Worm (Caenorhabditis elegans) whole organism, L1 larva: Measurements from ENCODE around the gene dagl-2.

Experiments used
- C04F5.9 ChIP-seq: sonication (generic microtip); optimal IDR thresholded peaks from 2 replicates; lab custom pipeline; 2016; ENCODE audit warnings: missing genetic modification characterization, missing compliant biosample characterization
- C16A3.4 ChIP-seq: fragments of 150-350 bp; optimal IDR thresholded peaks from 2 replicates; lab custom pipeline; 2014; ENCODE audit warnings: missing biosample characterization, missing genetic modification characterization
- aha-1 ChIP-seq: fragments of 150-350 bp; optimal IDR thresholded peaks from 2 replicates; lab custom pipeline; 2014; ENCODE audit warnings: missing biosample characterization, missing genetic modification characterization
- ama-1 ChIP-seq: fragments of 150-350 bp; optimal IDR thresholded peaks from 2 replicates; lab custom pipeline; 2014
- blmp-1 ChIP-seq: fragments of 150-350 bp; optimal IDR thresholded peaks from 2 replicates; lab custom pipeline; 2014; ENCODE audit warnings: missing biosample characterization, missing genetic modification characterization
- ceh-8 ChIP-seq: fragments of 200-800 bp; sonication (Bioruptor generic); optimal IDR thresholded peaks from 2 replicates; lab custom pipeline; 2018; ENCODE audit warnings: mild to moderate bottlenecking, missing genetic modification characterization, moderate library complexity, missing compliant biosample characterization
- ceh-82 ChIP-seq, 3 experiments: fragments of 150-350 bp in 1 of 3; sonication (generic microtip) in 2 of 3; optimal IDR thresholded peaks; 2 replicates each; lab custom pipeline; 2014 to 2017; ENCODE audit warnings: missing biosample characterization in 3 of 3, missing genetic modification characterization in 3 of 3
- ceh-88 ChIP-seq: fragments of 200-800 bp; sonication (Bioruptor generic); IDR thresholded peaks from 2 replicates; pipeline ENCODE4 v1.3.6; 2022; ENCODE audit warnings: missing genetic modification characterization, missing compliant biosample characterization
- ces-1 ChIP-seq: fragments of 150-350 bp; optimal IDR thresholded peaks from 2 replicates; lab custom pipeline; 2014; ENCODE audit warnings: missing biosample characterization, missing genetic modification reagents, missing genetic modification characterization
- dpl-1 ChIP-seq, 3 experiments: fragments of 150-350 bp in 2 of 3; sonication (generic microtip) in 1 of 3; optimal IDR thresholded peaks; 2 replicates each; lab custom pipeline; 2014 to 2017; ENCODE audit warnings: missing biosample characterization in 3 of 3, missing genetic modification characterization in 3 of 3, missing genetic modification reagents in 3 of 3
- efl-1 ChIP-seq, 4 experiments: fragments of 150-350 bp; optimal IDR thresholded peaks in 3 of 4; peaks in 1 of 4; 1 replicate in 1 of 4; 2 replicates in 3 of 4; lab custom pipeline; 2014; ENCODE audit warnings: missing biosample characterization in 2 of 4, missing genetic modification characterization in 2 of 4, missing genetic modification reagents in 2 of 4
- efl-3 ChIP-seq: fragments of 200-800 bp; sonication (Bioruptor generic); optimal IDR thresholded peaks from 2 replicates; lab custom pipeline; 2018; ENCODE audit warnings: mild to moderate bottlenecking, missing genetic modification characterization, missing compliant biosample characterization
- egl-13 ChIP-seq: sonication (generic microtip); optimal IDR thresholded peaks from 2 replicates; lab custom pipeline; 2016; ENCODE audit warnings: missing genotype, missing genetic modification reagents, missing genetic modification characterization, missing compliant biosample characterization
- egl-27 ChIP-seq, 2 experiments: fragments of 150-350 bp in 1 of 2; sonication (generic microtip); optimal IDR thresholded peaks; 3 replicates each; lab custom pipeline; 2017 to 2018; ENCODE audit warnings: missing biosample characterization in 2 of 2, missing genetic modification characterization in 2 of 2, missing genetic modification reagents in 2 of 2
- elt-2 ChIP-seq: sonication (generic microtip); optimal IDR thresholded peaks from 2 replicates; lab custom pipeline; 2016; ENCODE audit warnings: missing genetic modification characterization, mild to moderate bottlenecking, inconsistent platforms, missing compliant biosample characterization, missing genetic modification reagents
- elt-3 ChIP-seq, 6 experiments: fragments of 150-350 bp in 1 of 6; sonication (generic microtip); optimal IDR thresholded peaks; 2 replicates each; lab custom pipeline; 2017 to 2018; ENCODE audit warnings: missing biosample characterization in 6 of 6, missing genetic modification characterization in 6 of 6, inconsistent platforms in 1 of 6
- ets-5 ChIP-seq: fragments of 200-800 bp; sonication (Bioruptor generic); IDR thresholded peaks from 2 replicates; pipeline ENCODE4 v1.3.6; 2022; ENCODE audit warnings: missing genetic modification characterization, missing compliant biosample characterization
- fkh-10 ChIP-seq: sonication (generic microtip); optimal IDR thresholded peaks from 2 replicates; lab custom pipeline; 2017; ENCODE audit warnings: missing biosample characterization, missing genetic modification reagents, missing genetic modification characterization
- fkh-4 ChIP-seq: sonication (generic microtip); optimal IDR thresholded peaks from 2 replicates; lab custom pipeline; 2016; ENCODE audit warnings: missing compliant biosample characterization, missing genetic modification characterization, borderline replicate concordance
- fkh-8 ChIP-seq: sonication (generic microtip); optimal IDR thresholded peaks from 2 replicates; lab custom pipeline; 2016; ENCODE audit warnings: mild to moderate bottlenecking, missing genetic modification characterization, missing compliant biosample characterization
- hlh-17 ChIP-seq: fragments of 200-800 bp; sonication (Bioruptor generic); optimal IDR thresholded peaks from 2 replicates; lab custom pipeline; 2018; ENCODE audit warnings: missing genetic modification characterization, mild to moderate bottlenecking, missing compliant biosample characterization, moderate library complexity, borderline replicate concordance
- isw-1 ChIP-seq: fragments of 200-800 bp; sonication (Bioruptor generic); IDR thresholded peaks from 2 replicates; pipeline ENCODE4 v1.3.6; 2022; ENCODE audit warnings: missing genetic modification characterization, missing compliant biosample characterization
- lin-13 ChIP-seq: fragments of 150-350 bp; optimal IDR thresholded peaks from 2 replicates; lab custom pipeline; 2014; ENCODE audit warnings: missing biosample characterization, missing genetic modification reagents, missing genetic modification characterization
- lin-35 ChIP-seq, 2 experiments: fragments of 150-350 bp; optimal IDR thresholded peaks; 2 replicates each; lab custom pipeline; 2014; ENCODE audit warnings: missing biosample characterization in 2 of 2, missing genetic modification characterization in 2 of 2, missing genetic modification reagents in 2 of 2
- lin-39 ChIP-seq: fragments of 150-350 bp; optimal IDR thresholded peaks from 2 replicates; lab custom pipeline; 2014; ENCODE audit warnings: missing biosample characterization, missing genetic modification reagents, missing genetic modification characterization
- lsy-2 ChIP-seq, 2 experiments: fragments of 150-350 bp; optimal IDR thresholded peaks; 2 replicates each; lab custom pipeline; 2014; ENCODE audit warnings: missing biosample characterization in 2 of 2, missing genetic modification characterization in 2 of 2
- mef-2 ChIP-seq: fragments of 150-350 bp; optimal IDR thresholded peaks from 2 replicates; lab custom pipeline; 2014; ENCODE audit warnings: missing biosample characterization, missing genetic modification characterization
- nhr-11 ChIP-seq: fragments of 150-350 bp; optimal IDR thresholded peaks from 2 replicates; lab custom pipeline; 2014; ENCODE audit warnings: missing biosample characterization, missing genetic modification characterization
- nhr-12 ChIP-seq: sonication (generic microtip); optimal IDR thresholded peaks from 2 replicates; lab custom pipeline; 2017; ENCODE audit warnings: missing biosample characterization, missing genetic modification characterization
- nhr-20 ChIP-seq: sonication (generic microtip); optimal IDR thresholded peaks from 2 replicates; lab custom pipeline; 2016; ENCODE audit warnings: mild to moderate bottlenecking, missing genetic modification characterization, missing compliant biosample characterization
- nhr-28 ChIP-seq: fragments of 150-350 bp; optimal IDR thresholded peaks from 2 replicates; lab custom pipeline; 2014; ENCODE audit warnings: missing biosample characterization, missing genetic modification characterization
- nhr-71 ChIP-seq: sonication (generic microtip); optimal IDR thresholded peaks from 2 replicates; lab custom pipeline; 2016; ENCODE audit warnings: mild to moderate bottlenecking, missing genetic modification characterization, moderate library complexity, missing compliant biosample characterization
- nhr-84 ChIP-seq: sonication (generic microtip); optimal IDR thresholded peaks from 2 replicates; lab custom pipeline; 2017; ENCODE audit warnings: missing biosample characterization, missing genetic modification characterization
- nhr-85 ChIP-seq: sonication (generic microtip); peaks from one replicate; lab custom pipeline; 2016; ENCODE audit warnings: missing genetic modification characterization, inconsistent platforms, missing compliant biosample characterization
- nhr-90 ChIP-seq: sonication (generic microtip); optimal IDR thresholded peaks from 2 replicates; lab custom pipeline; 2016; ENCODE audit warnings: mild to moderate bottlenecking, missing genetic modification characterization, missing compliant biosample characterization; ENCODE audit not compliant: poor library complexity
- pag-3 ChIP-seq: sonication (generic microtip); optimal IDR thresholded peaks from 2 replicates; lab custom pipeline; 2017; ENCODE audit warnings: missing genetic modification characterization, mild to moderate bottlenecking, missing compliant biosample characterization, antibody characterized with exemption, borderline replicate concordance; ENCODE audit not compliant: insufficient read depth
- pax-3 ChIP-seq: fragments of 200-800 bp; sonication (Bioruptor generic); optimal IDR thresholded peaks from 2 replicates; lab custom pipeline; 2018; ENCODE audit warnings: mild to moderate bottlenecking, missing genetic modification characterization, moderate library complexity, missing compliant biosample characterization
- pqm-1 ChIP-seq: sonication (generic microtip); optimal IDR thresholded peaks from 3 replicates; lab custom pipeline; 2017; ENCODE audit warnings: missing biosample characterization, missing genetic modification characterization
- rnt-1 ChIP-seq: sonication (generic microtip); optimal IDR thresholded peaks from 2 replicates; lab custom pipeline; 2016; ENCODE audit warnings: mild to moderate bottlenecking, missing genetic modification characterization, moderate library complexity, missing compliant biosample characterization
- skn-1 ChIP-seq: fragments of 150-350 bp; optimal IDR thresholded peaks from 2 replicates; lab custom pipeline; 2014; ENCODE audit warnings: missing biosample characterization, missing genetic modification characterization
- snpc-4 ChIP-seq: fragments of 150-350 bp; optimal IDR thresholded peaks from 2 replicates; lab custom pipeline; 2014; ENCODE audit warnings: missing biosample characterization, missing genetic modification characterization
- snu-23 ChIP-seq: sonication (generic microtip); optimal IDR thresholded peaks from 2 replicates; lab custom pipeline; 2016; ENCODE audit warnings: missing genetic modification characterization, missing compliant biosample characterization
- sup-37 ChIP-seq: fragments of 200-800 bp; sonication (Bioruptor generic); optimal IDR thresholded peaks from 2 replicates; lab custom pipeline; 2018; ENCODE audit warnings: mild to moderate bottlenecking, missing genetic modification characterization, missing compliant biosample characterization
- swsn-7 ChIP-seq: sonication (generic microtip); optimal IDR thresholded peaks from 2 replicates; lab custom pipeline; 2016; ENCODE audit warnings: missing genetic modification characterization, missing compliant biosample characterization
- tlp-1 ChIP-seq: fragments of 150-350 bp; optimal IDR thresholded peaks from 2 replicates; lab custom pipeline; 2014; ENCODE audit warnings: missing biosample characterization, missing genetic modification characterization
- unc-62 ChIP-seq: fragments of 150-350 bp; optimal IDR thresholded peaks from 2 replicates; lab custom pipeline; 2014; ENCODE audit warnings: missing biosample characterization, missing genetic modification reagents, missing genetic modification characterization
- unc-86 ChIP-seq: sonication (generic microtip); optimal IDR thresholded peaks from 2 replicates; lab custom pipeline; 2016; ENCODE audit warnings: missing genetic modification characterization, missing compliant biosample characterization
- unc-98 ChIP-seq: fragments of 200-800 bp; sonication (Bioruptor generic); IDR thresholded peaks from 2 replicates; pipeline ENCODE4 v1.3.6; 2022; ENCODE audit warnings: missing genetic modification characterization, missing compliant biosample characterization
- xbp-1 ChIP-seq: sonication (generic microtip); optimal IDR thresholded peaks from 2 replicates; lab custom pipeline; 2016; ENCODE audit warnings: missing genetic modification characterization, missing compliant biosample characterization
- zag-1 ChIP-seq: fragments of 150-350 bp; optimal IDR thresholded peaks from 2 replicates; lab custom pipeline; 2014; ENCODE audit warnings: missing biosample characterization, missing genetic modification characterization
- zip-4 ChIP-seq: fragments of 200-800 bp; sonication (Bioruptor generic); optimal IDR thresholded peaks from 2 replicates; lab custom pipeline; 2018; ENCODE audit warnings: mild to moderate bottlenecking, missing genetic modification characterization, moderate library complexity, missing compliant biosample characterization
- ztf-4 ChIP-seq: fragments of 150-350 bp; optimal IDR thresholded peaks from 2 replicates; lab custom pipeline; 2014; ENCODE audit warnings: missing biosample characterization, missing genetic modification characterization

Gene dagl-2

DNA sequence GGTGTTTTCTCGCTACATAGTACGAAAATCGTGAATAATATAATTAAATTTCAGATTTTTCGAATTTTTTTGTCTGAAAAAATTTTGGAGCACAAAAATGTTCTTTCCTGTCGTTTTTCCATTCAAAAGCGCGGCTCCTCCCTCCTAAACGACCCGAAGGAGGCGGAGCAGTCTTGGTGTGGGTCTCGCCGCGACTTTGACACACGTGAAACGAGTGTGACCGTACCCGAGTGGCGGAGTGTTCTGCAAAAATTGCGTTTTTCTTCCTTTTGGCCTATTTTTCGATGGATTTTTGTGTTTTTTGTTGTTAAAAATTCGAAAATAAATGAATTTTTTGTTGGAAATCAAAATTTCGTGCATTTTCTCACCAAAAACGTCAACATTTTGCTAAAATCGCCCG, 10.5 kb upstream of the dagl-2 start, which contains the start of gene snt-2 (continued):
- TF ChIP-seq swsn-7 (tag; lab: Kevin White, UChicago) (peak; percentile 76), ceh-8 (GFP tag; lab: Kevin White, UChicago) (no peak), sup-37 (GFP tag; lab: Kevin White, UChicago) (no peak), nhr-90 (tag; lab: Kevin White, UChicago) (peak; percentile 76), ceh-88 (GFP tag; lab: Robert Waterston, UW) (peak; percentile 30; the same call in 1 of the 2 replicates), fkh-4 (peak; percentile 27), isw-1 (peak; percentile 78), efl-3 (GFP tag; lab: Kevin White, UChicago) (no peak), nhr-84 (tag; lab: Kevin White, UChicago) (no peak), snu-23 (GFP tag; lab: Kevin White, UChicago) (peak; percentile 88), unc-86 (tag; lab: Kevin White, UChicago) (peak; percentile 72), rnt-1 (tag; lab: Kevin White, UChicago) (peak; percentile 89), snpc-4 (tag; lab: Kevin White, UChicago) (peak; percentile 43), elt-2 (tag; lab: Kevin White, UChicago) (peak; percentile 62), zip-4 (GFP tag; lab: Kevin White, UChicago) (peak; percentile 24), ceh-82 (tag; optimal IDR thresholded peaks at IDR 0.05; lab: Kevin White, UChicago) (peak; percentile 53 to 95 (median 75)), efl-1 (optimal IDR thresholded peaks at IDR 0.05; lab: Kevin White, UChicago) (peak; percentile 84 to 86), efl-1 (GFP tag; optimal IDR thresholded peaks at IDR 0.05 in 1 of 2; lab: Kevin White, UChicago) (peak; percentile 82 to 97), egl-27 (tag; optimal IDR thresholded peaks at IDR 0.05; lab: Kevin White, UChicago) (no peak), ama-1 (lab: Kevin White, UChicago) (no peak), nhr-11 (tag; lab: Kevin White, UChicago) (no peak), dpl-1 (GFP tag; optimal IDR thresholded peaks at IDR 0.05; lab: Kevin White, UChicago) (peak; percentile 74 to 84 (median 80)), pax-3 (peak; percentile 63), fkh-8 (peak; percentile 84), egl-13 (tag; lab: Kevin White, UChicago) (peak; percentile 43), ztf-4 (tag; lab: Kevin White, UChicago) (peak; percentile 16), unc-62 (GFP tag; lab: Kevin White, UChicago) (no peak), pqm-1 (tag; lab: Kevin White, UChicago) (no peak), nhr-12 (tag; lab: Kevin White, UChicago) (no peak), blmp-1 (tag; lab: Kevin White, UChicago) (peak; percentile 63), nhr-28 (tag; lab: Kevin White, UChicago) (no peak), lin-35 (GFP tag; optimal IDR thresholded peaks at IDR 0.05; lab: Kevin White, UChicago) (peak; percentile 79 to 89), tlp-1 (tag; lab: Kevin White, UChicago) (no peak), skn-1 (peak; percentile 85), lsy-2 (tag; optimal IDR thresholded peaks at IDR 0.05; lab: Kevin White, UChicago) (peak; percentile 99), ces-1 (GFP tag; lab: Kevin White, UChicago) (no peak), nhr-20 (peak; percentile 73), pag-3 (no peak), lin-39 (peak; percentile 40), xbp-1 (tag; lab: Kevin White, UChicago) (peak; percentile 71), ets-5 (GFP tag; lab: Robert Waterston, UW) (no peak), nhr-85 (tag; lab: Kevin White, UChicago) (peak; percentile 85), lin-13 (GFP tag; lab: Kevin White, UChicago) (peak; percentile 70), zag-1 (tag; lab: Kevin White, UChicago) (no peak), fkh-10 (GFP tag; lab: Kevin White, UChicago) (peak; percentile 5), elt-3 (tag; optimal IDR thresholded peaks at IDR 0.05; lab: Kevin White, UChicago) (peak in 2 of 6 experiments; percentile 37 to 44), nhr-71 (tag; lab: Kevin White, UChicago) (peak; percentile 85), unc-98 (GFP tag; lab: Robert Waterston, UW) (no peak), C16A3.4 (tag; lab: Kevin White, UChicago) (peak; percentile 80), aha-1 (tag; lab: Kevin White, UChicago) (peak; percentile 49), mef-2 (tag; lab: Kevin White, UChicago) (no peak), hlh-17 (GFP tag; lab: Kevin White, UChicago) (no peak), C04F5.9 (tag; lab: Kevin White, UChicago) (peak; percentile 50)
